Worm (Caenorhabditis elegans) whole organism, L4 larva: ENCODE results near the gene F13E9.5.
A peak's percentile ranks its signal among the peaks of the same experiment; 100 is the strongest.

Experiments
- F26F4.8 ChIP-seq: fragments of 200-800 bp; sonication (Bioruptor generic); conservative IDR thresholded peaks from 2 replicates; pipeline ENCODE4 v1.3.6; 2022; ENCODE audit warnings: missing genetic modification characterization, missing compliant biosample characterization
- F44E2.7 ChIP-seq: fragments of 200-800 bp; sonication (Bioruptor generic); IDR thresholded peaks from 2 replicates; pipeline ENCODE4 v2.1.2; 2022; ENCODE audit warnings: missing genetic modification characterization, missing compliant biosample characterization
- T20F7.1 ChIP-seq: fragments of 200-800 bp; sonication (Bioruptor generic); optimal IDR thresholded peaks from 2 replicates; lab custom pipeline; 2018; ENCODE audit warnings: mild to moderate bottlenecking, missing genetic modification characterization, missing compliant biosample characterization
- T26A8.4 ChIP-seq: fragments of 200-800 bp; sonication (Bioruptor generic); IDR thresholded peaks from 2 replicates; pipeline ENCODE4 v1.3.6; 2022; ENCODE audit warnings: missing genetic modification characterization, missing compliant biosample characterization
- ZK546.5 ChIP-seq, 2 experiments: sonication (generic microtip); optimal IDR thresholded peaks; 2 replicates each; lab custom pipeline; 2017; ENCODE audit warnings: missing biosample characterization in 2 of 2, missing genetic modification characterization in 2 of 2
- aha-1 ChIP-seq: fragments of 150-350 bp; peaks from one replicate; lab custom pipeline; 2014; ENCODE audit warnings: missing biosample characterization, missing genetic modification characterization
- ama-1 ChIP-seq: fragments of 150-350 bp; optimal IDR thresholded peaks from 2 replicates; lab custom pipeline; 2014; ENCODE audit warnings: inconsistent platforms, mixed read lengths
- attf-4 ChIP-seq: sonication (generic microtip); optimal IDR thresholded peaks from 3 replicates; lab custom pipeline; 2017; ENCODE audit warnings: missing biosample characterization, missing genetic modification characterization
- ceh-62 ChIP-seq: sonication (generic microtip); optimal IDR thresholded peaks from 2 replicates; lab custom pipeline; 2017; ENCODE audit warnings: missing biosample characterization, missing genetic modification characterization
- ceh-82 ChIP-seq: sonication (generic microtip); optimal IDR thresholded peaks from 2 replicates; lab custom pipeline; 2017; ENCODE audit warnings: missing biosample characterization, missing genetic modification characterization
- ces-1 ChIP-seq: fragments of 150-350 bp; sonication (generic microtip); optimal IDR thresholded peaks from 4 replicates; lab custom pipeline; 2014; ENCODE audit warnings: missing biosample characterization, missing genetic modification reagents, missing genetic modification characterization
- ctbp-1 ChIP-seq: fragments of 200-800 bp; sonication (Bioruptor generic); IDR thresholded peaks from 2 replicates; pipeline ENCODE4 v1.3.6; 2022; ENCODE audit warnings: missing genetic modification reagents, missing genetic modification characterization, missing compliant biosample characterization
- daf-16 ChIP-seq, 3 experiments: sonication (generic microtip); optimal IDR thresholded peaks; 2 replicates each; lab custom pipeline; 2016 to 2017; ENCODE audit warnings: missing genetic modification characterization in 3 of 3, missing genetic modification reagents in 3 of 3, mild to moderate bottlenecking in 2 of 3, missing compliant biosample characterization in 2 of 3, missing biosample characterization in 1 of 3, moderate library complexity in 1 of 3
- duxl-1 ChIP-seq: sonication (generic microtip); optimal IDR thresholded peaks from 2 replicates; lab custom pipeline; 2016; ENCODE audit warnings: mild to moderate bottlenecking, missing genetic modification characterization, moderate library complexity, missing compliant biosample characterization; ENCODE audit not compliant: poor library complexity
- dve-1 ChIP-seq: sonication (generic microtip); optimal IDR thresholded peaks from 2 replicates; lab custom pipeline; 2017; ENCODE audit warnings: antibody characterized with exemption, mild to moderate bottlenecking, missing genetic modification characterization, missing compliant biosample characterization; ENCODE audit not compliant: insufficient read depth
- egl-43 ChIP-seq: fragments of 200-800 bp; sonication (Bioruptor generic); IDR thresholded peaks from 2 replicates; pipeline ENCODE4 v1.3.6; 2022; ENCODE audit warnings: missing genetic modification reagents, missing genetic modification characterization, missing compliant biosample characterization
- hmg-1.1 ChIP-seq: fragments of 200-800 bp; sonication (Bioruptor generic); IDR thresholded peaks from 2 replicates; pipeline ENCODE4 v1.3.6; 2022; ENCODE audit warnings: missing genetic modification reagents, missing genetic modification characterization, missing compliant biosample characterization
- jun-1 ChIP-seq: fragments of 150-350 bp; optimal IDR thresholded peaks from 2 replicates; lab custom pipeline; 2014; ENCODE audit warnings: missing biosample characterization, missing genetic modification reagents, missing genetic modification characterization
- lin-13 ChIP-seq: fragments of 150-350 bp; optimal IDR thresholded peaks from 2 replicates; lab custom pipeline; 2014; ENCODE audit warnings: missing biosample characterization, missing genetic modification reagents, missing genetic modification characterization
- lin-15B ChIP-seq: fragments of 150-350 bp; sonication (generic microtip); optimal IDR thresholded peaks from 3 replicates; lab custom pipeline; 2014; ENCODE audit warnings: missing biosample characterization, missing genetic modification characterization
- lsy-2 ChIP-seq, 2 experiments: fragments of 150-350 bp in 1 of 2; sonication (generic microtip) in 1 of 2; optimal IDR thresholded peaks; 2 replicates each; lab custom pipeline; 2014 to 2017; ENCODE audit warnings: missing biosample characterization in 2 of 2, missing genetic modification characterization in 2 of 2
- madf-5 ChIP-seq, 2 experiments: fragments of 200-800 bp; sonication (Bioruptor generic); IDR thresholded peaks; 2 replicates each; pipeline ENCODE4 v1.3.6; 2022; ENCODE audit warnings: missing compliant biosample characterization in 2 of 2, missing genetic modification characterization in 2 of 2
- mdl-1 ChIP-seq, 2 experiments: fragments of 150-350 bp in 1 of 2; sonication (generic microtip) in 1 of 2; optimal IDR thresholded peaks; 2 replicates each; lab custom pipeline; 2014 to 2017; ENCODE audit warnings: missing biosample characterization in 2 of 2, missing genetic modification characterization in 2 of 2
- mep-1 ChIP-seq: fragments of 150-350 bp; sonication (generic microtip); optimal IDR thresholded peaks from 3 replicates; lab custom pipeline; 2014; ENCODE audit warnings: missing biosample characterization, missing genetic modification characterization
- mes-2 ChIP-seq: sonication (generic microtip); optimal IDR thresholded peaks from 2 replicates; lab custom pipeline; 2016; ENCODE audit warnings: missing genotype, mild to moderate bottlenecking, missing genetic modification characterization, missing compliant biosample characterization; ENCODE audit not compliant: poor library complexity, severe bottlenecking
- mxl-2 ChIP-seq: fragments of 200-800 bp; sonication (Bioruptor generic); conservative IDR thresholded peaks from 2 replicates; pipeline ENCODE4 v1.3.6; 2022; ENCODE audit warnings: missing genetic modification reagents, missing genetic modification characterization, missing compliant biosample characterization
- nhr-11 ChIP-seq: fragments of 150-350 bp; optimal IDR thresholded peaks from 2 replicates; lab custom pipeline; 2014; ENCODE audit warnings: missing biosample characterization, missing genetic modification characterization
- nhr-48 ChIP-seq: sonication (generic microtip); optimal IDR thresholded peaks from 2 replicates; lab custom pipeline; 2016; ENCODE audit warnings: mild to moderate bottlenecking, missing genetic modification characterization, missing compliant biosample characterization
- php-3 ChIP-seq: fragments of 200-800 bp; sonication (Bioruptor generic); IDR thresholded peaks from 2 replicates; pipeline ENCODE4 v1.3.6; 2022; ENCODE audit warnings: missing genetic modification reagents, missing genetic modification characterization, missing compliant biosample characterization
- pqm-1 ChIP-seq: sonication (generic microtip); optimal IDR thresholded peaks from 2 replicates; lab custom pipeline; 2017; ENCODE audit warnings: missing biosample characterization, missing genetic modification characterization
- set-16 ChIP-seq: fragments of 200-800 bp; sonication (Bioruptor generic); IDR thresholded peaks from 2 replicates; pipeline ENCODE4 v1.3.6; 2022; ENCODE audit warnings: missing genetic modification reagents, missing genetic modification characterization, missing compliant biosample characterization
- snpc-1.2 ChIP-seq: fragments of 200-800 bp; sonication (Bioruptor generic); IDR thresholded peaks from 2 replicates; pipeline ENCODE4 v1.3.6; 2022; ENCODE audit warnings: missing genetic modification reagents, missing genetic modification characterization, missing compliant biosample characterization
- snpc-4 ChIP-seq: fragments of 150-350 bp; optimal IDR thresholded peaks from 2 replicates; lab custom pipeline; 2014; ENCODE audit warnings: missing biosample characterization, missing genetic modification characterization
- spr-3 ChIP-seq: fragments of 200-800 bp; sonication (Bioruptor generic); optimal IDR thresholded peaks from 2 replicates; lab custom pipeline; 2018; ENCODE audit warnings: mild to moderate bottlenecking, missing genetic modification characterization, missing compliant biosample characterization
- unc-62 ChIP-seq, 3 experiments: fragments of 150-350 bp in 1 of 3; sonication (generic microtip); optimal IDR thresholded peaks in 2 of 3; peaks in 1 of 3; 1 replicate in 1 of 3; 2 replicates in 2 of 3; lab custom pipeline; 2014 to 2017; ENCODE audit warnings: missing biosample characterization in 3 of 3, missing genetic modification characterization in 3 of 3, missing genetic modification reagents in 3 of 3, missing genotype in 1 of 3
- zip-11 ChIP-seq: fragments of 200-800 bp; sonication (Bioruptor generic); IDR thresholded peaks from 2 replicates; pipeline ENCODE4 v1.3.6; 2022; ENCODE audit warnings: missing genetic modification characterization, missing compliant biosample characterization
- ztf-11 ChIP-seq: fragments of 150-350 bp; optimal IDR thresholded peaks from 2 replicates; lab custom pipeline; 2014; ENCODE audit warnings: missing biosample characterization, missing genetic modification characterization

F13E9.5 gene

DNA sequence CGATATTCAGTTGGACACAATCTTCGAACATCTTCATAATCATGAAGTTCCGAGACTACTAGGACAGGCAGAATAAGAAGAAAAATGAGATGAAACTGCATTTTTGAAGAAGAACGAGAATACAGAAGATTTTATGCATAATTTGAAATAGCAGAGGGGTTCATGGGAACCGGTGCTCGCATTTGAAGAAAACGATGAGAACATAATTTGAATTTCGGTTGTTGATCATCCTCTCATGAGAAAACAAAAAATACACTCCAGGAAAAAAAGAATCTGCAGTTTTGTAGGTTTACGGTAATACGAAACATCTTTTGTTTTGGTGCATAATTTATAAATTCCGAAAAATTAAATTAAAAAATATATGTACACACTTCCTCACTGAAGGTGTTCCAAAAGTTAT lies 1.8 kb upstream of the F13E9.5 start, which contains the start of gene srlf-11:
TSS of gene srlf-11 (minus strand) at position 101 of the 400 bp plus-strand sequence.
- TF ChIP-seq mes-2 (tag; lab: Kevin White, UChicago) (no peak), duxl-1 (tag; lab: Kevin White, UChicago) (no peak), snpc-1.2 (GFP tag; lab: Robert Waterston, UW) (no peak)

ce11 chrIV:10881230-10881629 lies 2.9 kb downstream of the F13E9.5 start, which contains the start of gene F13E9.13:
F13E9.13 (plus strand) TSS chrIV:10881546.
- TF ChIP-seq mdl-1 (tag; optimal IDR thresholded peaks at IDR 0.05; lab: Kevin White, UChicago) (peak in 1 of 2 experiments; percentile 30), dve-1 (peak; percentile 80), set-16 (GFP tag; lab: Robert Waterston, UW) (no peak), ctbp-1 (GFP tag; lab: Robert Waterston, UW) (no peak), nhr-11 (tag; lab: Kevin White, UChicago) (no peak), lin-15B (tag; lab: Kevin White, UChicago) (no peak), hmg-1.1 (no peak), nhr-48 (no peak), lsy-2 (tag; optimal IDR thresholded peaks at IDR 0.05; lab: Kevin White, UChicago) (no peak), php-3 (GFP tag; lab: Robert Waterston, UW) (peak; percentile 85), attf-4 (tag; lab: Kevin White, UChicago) (no peak), pqm-1 (tag; lab: Kevin White, UChicago) (peak; percentile 2), ztf-11 (tag; lab: Kevin White, UChicago) (no peak), F44E2.7 (GFP tag; lab: Robert Waterston, UW) (no peak), ceh-62 (tag; lab: Kevin White, UChicago) (no peak)

DNA sequence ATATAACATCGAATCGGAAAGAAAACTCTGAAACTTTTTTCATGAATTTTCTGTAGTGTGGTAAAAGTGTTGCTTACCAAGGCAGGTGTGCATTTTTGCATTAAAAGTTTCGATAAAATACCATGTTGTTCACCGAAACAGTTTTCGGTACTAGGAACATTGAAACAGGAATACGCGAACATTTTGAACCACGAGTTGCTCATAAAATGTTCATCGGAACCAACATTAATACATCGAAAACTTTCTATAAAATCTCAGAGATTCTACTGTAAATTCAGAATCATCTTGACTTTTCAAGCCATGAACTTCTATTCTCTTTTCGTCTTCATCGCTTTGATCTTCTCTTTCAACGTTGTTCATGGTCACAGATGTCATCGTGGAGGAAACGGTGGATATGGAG lies 3.9 kb downstream of the F13E9.5 start, which contains the start of gene fipr-15:
TSS of gene fipr-15 (plus strand) at position 301 of the 400 bp plus-strand sequence.
- TF ChIP-seq aha-1 (tag; lab: Kevin White, UChicago) (no peak), attf-4 (tag; lab: Kevin White, UChicago) (no peak), unc-62 (GFP tag; optimal IDR thresholded peaks at IDR 0.05 in 1 of 2; lab: Kevin White, UChicago) (no peak), unc-62 (tag; optimal IDR thresholded peaks at IDR 0.05; lab: Kevin White, UChicago) (no peak), T20F7.1 (GFP tag; lab: Kevin White, UChicago) (no peak), hmg-1.1 (no peak), T26A8.4 (GFP tag; lab: Robert Waterston, UW) (no peak), egl-43 (GFP tag; lab: Robert Waterston, UW) (no peak), jun-1 (tag; lab: Kevin White, UChicago) (no peak), snpc-1.2 (GFP tag; lab: Robert Waterston, UW) (no peak), daf-16 (GFP tag; optimal IDR thresholded peaks at IDR 0.05; lab: Kevin White, UChicago) (no peak), daf-16 (tag; optimal IDR thresholded peaks at IDR 0.05; lab: Kevin White, UChicago) (no peak), mxl-2 (GFP tag; lab: Robert Waterston, UW) (no peak)

DNA sequence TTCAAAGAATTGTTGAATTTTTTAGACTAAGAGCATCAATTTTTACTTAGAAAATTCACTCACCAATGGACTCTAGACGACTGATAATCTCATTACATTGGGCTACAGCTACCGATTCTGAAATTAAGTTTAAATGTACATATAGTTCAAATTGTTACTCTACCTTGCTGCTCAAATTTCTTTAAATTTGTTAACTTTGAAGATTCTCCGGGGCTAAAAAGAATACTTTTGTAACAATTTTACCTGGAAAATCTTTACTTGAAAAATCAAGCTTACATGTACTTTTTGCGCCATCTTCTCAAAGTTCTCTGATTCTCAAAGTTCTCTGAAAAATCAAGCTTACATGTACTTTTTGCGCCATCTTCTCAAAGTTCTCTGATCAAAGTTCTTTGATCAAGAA lies 4.6 kb downstream of the F13E9.5 start, which contains the start of gene sdz-13:
TSS of gene sdz-13 (minus strand) at position 101 of the 400 bp plus-strand sequence.
- TF ChIP-seq spr-3 (GFP tag; lab: Kevin White, UChicago) (no peak), zip-11 (GFP tag; lab: Robert Waterston, UW) (no peak), ces-1 (GFP tag; lab: Kevin White, UChicago) (no peak), mep-1 (tag; lab: Kevin White, UChicago) (no peak), hmg-1.1 (no peak), ceh-82 (tag; lab: Kevin White, UChicago) (no peak), snpc-4 (tag; lab: Kevin White, UChicago) (no peak), ama-1 (lab: Kevin White, UChicago) (no peak), ZK546.5 (tag; optimal IDR thresholded peaks at IDR 0.05; lab: Kevin White, UChicago) (no peak), snpc-1.2 (GFP tag; lab: Robert Waterston, UW) (no peak), lin-13 (no peak), F26F4.8 (GFP tag; lab: Robert Waterston, UW) (no peak), madf-5 (GFP tag; IDR thresholded peaks at IDR 0.05; lab: Robert Waterston, UW) (no peak), pqm-1 (tag; lab: Kevin White, UChicago) (no peak), nhr-11 (tag; lab: Kevin White, UChicago) (no peak)
